Worm (Caenorhabditis elegans) whole organism, L1 larva: ENCODE measurements around the gene F52E1.3.

Experiments used
- efl-1 ChIP-seq, 4 experiments: fragments of 150-350 bp; optimal IDR thresholded peaks in 3 of 4; peaks in 1 of 4; 1 replicate in 1 of 4; 2 replicates in 3 of 4; lab custom pipeline; 2014; ENCODE audit warnings: missing biosample characterization in 2 of 4, missing genetic modification characterization in 2 of 4, missing genetic modification reagents in 2 of 4
- ets-5 ChIP-seq: fragments of 200-800 bp; sonication (Bioruptor generic); IDR thresholded peaks from 2 replicates; pipeline ENCODE4 v1.3.6; 2022; ENCODE audit warnings: missing genetic modification characterization, missing compliant biosample characterization
- mdl-1 ChIP-seq, 2 experiments: fragments of 150-350 bp; optimal IDR thresholded peaks; 2 replicates each; lab custom pipeline; 2014 to 2017; ENCODE audit warnings: missing biosample characterization in 2 of 2, missing genetic modification characterization in 2 of 2, inconsistent platforms in 1 of 2
- nhr-12 ChIP-seq: sonication (generic microtip); optimal IDR thresholded peaks from 2 replicates; lab custom pipeline; 2017; ENCODE audit warnings: missing biosample characterization, missing genetic modification characterization
- zag-1 ChIP-seq: fragments of 150-350 bp; optimal IDR thresholded peaks from 2 replicates; lab custom pipeline; 2014; ENCODE audit warnings: missing biosample characterization, missing genetic modification characterization

ce11 chrV:8415113-8415530, 20.5 kb downstream of the F52E1.3 start:
- TF ChIP-seq mdl-1 (tag; optimal IDR thresholded peaks at IDR 0.05; lab: Kevin White, UChicago), result no peak
- TF ChIP-seq efl-1 (optimal IDR thresholded peaks at IDR 0.05; lab: Kevin White, UChicago), result no peak
- TF ChIP-seq efl-1 (GFP tag; optimal IDR thresholded peaks at IDR 0.05 in 1 of 2; lab: Kevin White, UChicago), result no peak
- TF ChIP-seq ets-5, result no peak
- no peak for TF ChIP-seq zag-1
- TF ChIP-seq nhr-12, result no peak
